Worm (Caenorhabditis elegans): ENCODE measurements around the gene sru-1.

sru-1 gene

DNA sequence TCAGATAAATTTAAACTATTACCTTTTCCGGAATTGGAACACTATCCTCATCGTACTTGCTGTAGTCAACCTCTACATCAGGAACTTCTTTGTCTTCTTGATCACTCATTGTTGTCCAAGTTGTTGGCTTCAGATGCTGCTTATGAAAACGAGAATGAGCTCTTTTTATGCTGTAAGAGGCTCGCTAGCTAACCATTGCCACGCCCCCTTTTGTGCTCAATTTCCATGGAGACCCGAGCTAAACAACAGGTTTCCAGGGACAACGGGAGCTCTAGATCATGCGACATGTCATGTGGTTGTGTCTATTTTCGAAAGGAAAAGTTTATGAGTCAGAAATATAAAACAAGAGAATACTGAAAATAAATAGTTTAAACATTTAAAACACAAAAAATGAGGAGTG lies 22.0 kb downstream of the sru-1 start, which contains the start of gene C33A12.4:
C33A12.4 (minus strand) TSS at position 131 of the 400 bp plus-strand sequence.
- TF ChIP-seq him-1 (tag; optimal IDR thresholded peaks at IDR 0.05) (no peak), dao-5 (tag; optimal IDR thresholded peaks at IDR 0.05) (no peak), W03F9.2 (tag; optimal IDR thresholded peaks at IDR 0.05) (no peak)

DNA sequence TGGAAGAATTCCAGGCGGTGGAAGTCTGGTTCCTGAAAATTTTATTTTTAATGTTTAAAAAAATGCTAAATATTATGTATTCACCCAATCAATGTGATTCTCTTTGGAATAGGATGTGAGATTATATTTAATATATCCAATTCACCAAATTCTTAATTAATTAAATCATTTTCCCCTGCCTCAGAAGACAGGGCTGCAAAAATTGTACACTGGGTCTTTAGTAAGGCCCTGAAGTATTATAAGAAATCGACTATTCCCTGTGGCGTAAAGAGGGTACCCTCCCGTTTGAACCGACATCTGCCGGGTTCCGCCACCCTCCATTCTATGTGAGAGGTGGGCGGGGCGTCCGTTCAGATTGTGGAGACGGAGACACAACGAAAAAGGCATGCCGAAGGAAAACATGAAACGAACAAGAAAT lies 22.8 kb downstream of the sru-1 start:
- TF ChIP-seq him-1 (tag; optimal IDR thresholded peaks at IDR 0.05), result peak; percentile 57
- peak; percentile 67 for TF ChIP-seq W03F9.2 (tag; optimal IDR thresholded peaks at IDR 0.05)
- TF ChIP-seq dao-5 (tag; optimal IDR thresholded peaks at IDR 0.05), result no peak

DNA sequence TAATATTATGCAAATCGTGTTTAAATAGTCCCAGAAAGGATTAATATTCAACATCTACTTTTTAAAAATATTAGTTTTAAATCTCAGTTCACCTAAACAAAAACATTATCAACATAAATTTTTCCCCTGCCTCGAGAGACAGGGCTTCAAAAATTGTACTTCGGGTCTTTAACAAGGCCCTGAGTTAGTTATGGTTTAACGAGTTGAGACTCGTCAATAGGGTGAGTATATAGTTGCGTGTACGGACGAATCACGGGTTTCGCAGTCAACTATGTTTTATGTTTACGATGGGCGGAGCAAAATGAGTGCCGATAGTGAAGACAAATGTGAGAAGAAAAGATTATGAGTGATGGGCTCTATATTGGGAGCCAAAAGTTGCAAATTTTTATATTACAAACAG lies 23.2 kb downstream of the sru-1 start:
- no peak for TF ChIP-seq him-1 (tag; optimal IDR thresholded peaks at IDR 0.05)
- TF ChIP-seq W03F9.2 (tag; optimal IDR thresholded peaks at IDR 0.05), result no peak
- TF ChIP-seq dao-5 (tag; optimal IDR thresholded peaks at IDR 0.05), result no peak

DNA sequence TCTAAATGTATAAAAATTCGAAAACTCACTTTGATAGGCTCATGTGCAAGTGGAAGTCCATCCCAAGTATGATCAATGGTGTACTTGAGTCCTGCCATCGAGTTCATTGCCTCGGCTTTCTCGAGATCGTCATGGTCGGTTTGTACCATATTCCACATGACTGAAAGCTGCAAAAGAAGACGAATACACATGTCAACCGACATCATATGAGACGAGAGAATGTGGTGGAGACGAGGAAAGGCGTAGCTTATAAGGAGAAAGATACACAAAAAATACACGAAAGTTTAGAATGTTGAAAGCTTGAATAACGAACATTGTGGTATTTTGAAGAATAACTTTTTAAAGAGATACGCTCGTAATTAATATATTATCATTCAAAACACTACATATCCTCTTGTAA lies 24.4 kb downstream of the sru-1 start, which contains the start of gene C33A12.3:
C33A12.3 (minus strand) TSS at position 167 of the 400 bp plus-strand sequence.
- no peak for TF ChIP-seq him-1 (tag; optimal IDR thresholded peaks at IDR 0.05)
- no peak for TF ChIP-seq dao-5 (tag; optimal IDR thresholded peaks at IDR 0.05)
- TF ChIP-seq W03F9.2 (tag; optimal IDR thresholded peaks at IDR 0.05), result no peak

DNA sequence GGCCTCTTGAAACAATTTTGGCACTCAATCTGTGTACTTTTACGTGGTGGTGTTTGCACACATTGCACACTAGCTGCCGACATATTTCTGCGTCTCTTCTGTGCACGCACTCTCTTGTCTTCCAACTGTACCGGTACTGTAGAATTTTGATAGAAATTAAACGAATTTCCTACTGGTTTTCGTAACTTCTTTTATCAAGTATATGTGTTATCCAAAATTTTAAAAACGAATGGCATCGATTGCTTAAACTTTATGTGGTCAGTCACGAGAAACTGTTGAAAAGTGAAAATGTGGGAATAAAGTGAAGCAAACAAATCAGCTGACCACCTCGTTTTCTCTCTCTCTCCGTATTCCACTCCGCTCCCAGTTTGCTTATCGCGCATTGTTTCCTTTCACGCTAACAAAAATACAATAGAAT lies 25.0 kb downstream of the sru-1 start:
- peak; percentile 28 for TF ChIP-seq W03F9.2 (tag; optimal IDR thresholded peaks at IDR 0.05)
- no peak for TF ChIP-seq him-1 (tag; optimal IDR thresholded peaks at IDR 0.05)
- TF ChIP-seq dao-5 (tag; optimal IDR thresholded peaks at IDR 0.05), result no peak

DNA sequence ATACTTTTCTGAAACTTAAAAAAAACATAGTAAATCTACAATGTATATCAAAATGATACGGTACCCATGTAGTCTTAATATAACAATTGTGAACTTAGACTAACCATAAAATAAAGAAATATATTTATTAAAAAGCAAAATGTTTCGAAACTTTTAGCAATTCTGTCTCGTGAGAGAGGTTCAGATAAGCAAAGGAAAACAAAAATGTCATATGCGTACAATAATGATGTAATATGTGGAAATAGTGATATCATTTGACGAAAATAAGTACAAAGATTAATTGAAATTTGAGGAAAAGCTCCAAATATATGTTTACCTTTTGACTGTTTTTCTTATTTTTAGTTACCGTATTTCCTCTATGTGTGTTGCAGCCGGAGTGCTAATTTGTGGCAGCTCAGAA lies 25.7 kb downstream of the sru-1 start:
- TF ChIP-seq him-1 (tag; optimal IDR thresholded peaks at IDR 0.05) (no peak), dao-5 (tag; optimal IDR thresholded peaks at IDR 0.05) (no peak)

DNA sequence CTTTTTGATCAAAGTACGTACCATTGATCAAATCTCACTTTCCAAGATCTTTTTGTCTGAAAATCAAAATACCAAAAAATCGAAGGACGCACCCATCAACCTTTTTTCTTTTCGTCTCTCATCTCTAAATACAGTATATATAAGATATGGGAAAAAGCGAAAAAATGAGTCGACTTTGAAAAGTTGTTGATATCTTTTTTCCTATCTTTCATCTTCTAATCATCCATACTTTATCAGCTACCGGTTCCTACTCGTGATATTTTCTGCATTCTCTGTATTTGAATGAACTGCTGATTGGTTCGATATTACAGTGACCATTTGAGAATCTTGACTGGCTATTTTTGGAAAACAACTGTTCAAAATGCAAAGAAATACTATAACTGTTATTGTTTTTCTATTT lies 28.4 kb downstream of the sru-1 start, which contains the start of gene C33A12.19:
C33A12.19 (plus strand) TSS at position 169 of the 400 bp plus-strand sequence.
- TF ChIP-seq dao-5 (tag; optimal IDR thresholded peaks at IDR 0.05) (no peak), W03F9.2 (tag; optimal IDR thresholded peaks at IDR 0.05) (no peak), him-1 (tag; optimal IDR thresholded peaks at IDR 0.05) (no peak)

DNA sequence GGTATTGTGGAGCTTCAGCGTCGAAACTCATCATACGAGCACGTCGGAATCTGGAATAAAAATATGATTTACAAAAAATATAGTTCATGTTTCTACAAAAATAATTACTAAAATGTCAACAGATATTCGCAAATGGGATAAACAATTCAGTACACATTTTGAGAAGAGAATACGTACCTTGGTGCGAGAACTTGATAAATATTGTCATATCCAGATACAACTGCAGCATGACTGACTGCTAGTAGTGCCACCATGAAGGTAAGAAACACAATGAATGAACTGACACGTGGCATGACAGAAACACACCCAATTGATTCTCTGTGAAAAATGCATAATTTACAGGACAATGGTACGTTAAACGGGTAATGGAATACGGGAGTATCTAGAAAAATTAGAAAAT lies 30.2 kb downstream of the sru-1 start, which contains the start of gene nlp-35:
nlp-35 (minus strand) TSS at position 319 of the 400 bp plus-strand sequence.
- TF ChIP-seq him-1 (tag; optimal IDR thresholded peaks at IDR 0.05) (no peak), W03F9.2 (tag; optimal IDR thresholded peaks at IDR 0.05) (no peak), dao-5 (tag; optimal IDR thresholded peaks at IDR 0.05) (no peak)

DNA sequence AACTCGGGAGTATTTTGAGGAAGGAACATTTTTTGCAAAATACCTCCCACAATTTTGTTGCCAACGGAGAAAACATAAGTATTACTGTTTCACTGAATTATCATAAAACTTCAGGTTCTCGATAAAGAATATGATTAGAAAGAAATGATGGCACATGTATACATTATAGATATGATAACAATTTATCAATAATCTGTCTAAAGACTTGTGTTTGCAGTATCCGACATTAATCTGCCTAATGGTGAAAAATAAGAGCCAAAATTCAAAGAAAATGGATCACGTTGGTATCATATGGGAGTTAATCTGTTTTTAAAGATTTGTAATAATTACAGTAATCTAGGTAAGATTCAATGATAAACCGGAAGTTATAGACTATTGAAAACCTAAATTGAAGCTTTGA lies 32.2 kb downstream of the sru-1 start:
- no peak for TF ChIP-seq him-1 (tag; optimal IDR thresholded peaks at IDR 0.05)
- TF ChIP-seq dao-5 (tag; optimal IDR thresholded peaks at IDR 0.05), result no peak
- TF ChIP-seq W03F9.2 (tag; optimal IDR thresholded peaks at IDR 0.05), result no peak

DNA sequence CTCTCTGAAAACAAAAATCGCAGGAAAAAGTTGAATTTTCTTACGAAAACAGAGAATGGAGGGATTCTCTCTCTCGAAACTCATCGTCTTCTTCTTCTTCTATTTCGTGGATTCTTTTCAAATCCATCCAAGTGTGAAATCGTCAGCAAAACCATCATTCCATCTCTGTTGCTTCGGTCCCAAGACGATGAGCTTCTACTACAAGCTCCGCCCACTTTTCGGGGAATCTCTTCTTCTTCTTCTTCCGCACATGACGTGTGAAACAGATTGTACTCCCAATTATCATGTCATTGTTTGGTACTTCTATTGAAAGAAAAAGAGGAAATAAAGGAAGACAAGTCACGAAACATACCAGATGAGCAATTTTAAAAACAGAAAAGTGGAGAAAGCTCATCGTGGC lies 34.7 kb downstream of the sru-1 start:
- no peak for TF ChIP-seq dao-5 (tag; optimal IDR thresholded peaks at IDR 0.05)
- no peak for TF ChIP-seq him-1 (tag; optimal IDR thresholded peaks at IDR 0.05)
- TF ChIP-seq W03F9.2 (tag; optimal IDR thresholded peaks at IDR 0.05), result no peak

DNA sequence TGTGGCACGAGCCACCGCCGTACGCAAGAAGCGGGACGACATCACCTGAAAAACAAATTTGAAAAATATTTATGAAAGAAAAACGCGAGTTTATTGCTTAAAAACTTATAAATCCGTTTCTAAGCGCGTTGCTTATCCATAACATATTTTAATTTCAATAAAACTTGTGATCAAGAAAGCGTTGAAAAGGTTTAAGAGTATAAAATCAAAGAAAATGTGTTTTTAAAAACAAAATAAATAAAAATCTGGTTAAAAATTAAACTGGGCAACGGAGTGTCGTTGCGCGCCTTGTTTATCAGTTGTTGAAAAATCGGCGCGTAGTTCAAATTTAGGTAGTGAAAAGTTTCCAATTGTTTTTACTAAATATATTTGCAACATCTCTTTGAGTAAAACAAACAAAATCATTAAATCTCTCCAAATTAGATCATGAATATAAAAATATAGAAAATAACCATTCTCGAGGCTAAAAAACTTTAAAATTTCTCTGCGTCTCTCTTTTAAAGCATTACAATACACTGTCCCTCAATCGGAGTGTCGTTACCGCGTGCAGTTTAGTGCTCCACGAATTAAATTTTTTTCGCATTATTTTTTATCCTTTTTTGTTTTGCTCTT lies 36.5 kb downstream of the sru-1 start, which contains the start of gene ndua-5:
ndua-5 (minus strand) TSS at position 51 of the 612 bp plus-strand sequence.
- TF ChIP-seq W03F9.2 (tag; optimal IDR thresholded peaks at IDR 0.05), result no peak
- TF ChIP-seq dao-5 (tag; optimal IDR thresholded peaks at IDR 0.05), result no peak
- TF ChIP-seq him-1 (tag; optimal IDR thresholded peaks at IDR 0.05), result no peak

DNA sequence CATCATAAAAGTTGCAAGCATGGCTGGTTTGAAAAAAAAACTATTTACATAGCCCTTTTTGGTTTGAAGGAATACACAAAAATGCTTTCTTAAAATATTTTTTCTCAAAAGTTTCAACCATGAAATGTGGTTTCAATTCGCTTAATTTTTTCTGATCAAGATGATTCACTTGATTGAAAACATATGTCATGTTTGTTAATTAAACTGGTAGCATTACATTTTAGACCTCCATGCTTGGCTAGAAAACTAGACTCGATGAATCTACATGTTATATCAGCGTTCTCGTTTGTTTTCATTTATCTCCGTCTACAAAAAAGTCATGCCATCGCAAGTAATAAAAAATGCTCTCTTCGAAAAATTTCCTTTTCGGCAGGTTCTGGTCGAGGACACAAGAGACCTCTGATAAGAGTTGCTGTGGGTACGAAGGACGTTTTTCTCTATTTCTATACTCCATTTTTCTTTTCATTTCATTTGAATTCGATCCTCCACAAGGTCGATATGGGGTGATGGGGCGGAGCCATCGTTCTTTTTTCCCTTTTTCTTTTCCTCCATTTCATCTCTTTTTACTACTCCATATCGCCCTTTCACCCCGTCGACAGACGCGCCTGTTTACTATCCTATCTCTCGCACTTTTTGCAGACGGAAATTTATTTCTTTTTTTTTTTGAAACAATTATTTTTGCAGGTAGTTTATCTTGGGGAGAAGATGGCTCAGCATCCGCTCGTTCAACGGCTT lies 37.4 kb downstream of the sru-1 start, which contains the start of gene elo-1:
elo-1 (plus strand) TSS at position 685 of the 735 bp plus-strand sequence.
- TF ChIP-seq W03F9.2 (tag; optimal IDR thresholded peaks at IDR 0.05) (no peak), him-1 (tag; optimal IDR thresholded peaks at IDR 0.05) (no peak), dao-5 (tag; optimal IDR thresholded peaks at IDR 0.05) (no peak)

DNA sequence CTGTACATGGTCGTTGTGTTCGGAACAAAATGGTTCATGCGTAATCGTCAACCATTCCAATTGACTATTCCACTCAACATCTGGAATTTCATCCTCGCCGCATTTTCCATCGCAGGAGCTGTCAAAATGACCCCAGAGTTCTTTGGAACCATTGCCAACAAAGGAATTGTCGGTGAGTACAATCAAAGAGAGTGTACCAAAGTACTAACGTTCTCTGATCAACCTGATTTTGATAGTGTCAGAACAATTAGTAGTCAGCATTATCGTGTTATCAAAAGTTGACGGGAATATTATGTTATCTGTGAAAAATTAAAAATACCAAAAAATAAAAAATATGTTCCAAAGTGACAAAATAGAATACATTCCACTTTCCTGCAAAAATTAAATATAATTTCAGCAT lies 38.6 kb downstream of the sru-1 start:
- TF ChIP-seq him-1 (tag; optimal IDR thresholded peaks at IDR 0.05), result no peak
- no peak for TF ChIP-seq W03F9.2 (tag; optimal IDR thresholded peaks at IDR 0.05)
- no peak for TF ChIP-seq dao-5 (tag; optimal IDR thresholded peaks at IDR 0.05)

DNA sequence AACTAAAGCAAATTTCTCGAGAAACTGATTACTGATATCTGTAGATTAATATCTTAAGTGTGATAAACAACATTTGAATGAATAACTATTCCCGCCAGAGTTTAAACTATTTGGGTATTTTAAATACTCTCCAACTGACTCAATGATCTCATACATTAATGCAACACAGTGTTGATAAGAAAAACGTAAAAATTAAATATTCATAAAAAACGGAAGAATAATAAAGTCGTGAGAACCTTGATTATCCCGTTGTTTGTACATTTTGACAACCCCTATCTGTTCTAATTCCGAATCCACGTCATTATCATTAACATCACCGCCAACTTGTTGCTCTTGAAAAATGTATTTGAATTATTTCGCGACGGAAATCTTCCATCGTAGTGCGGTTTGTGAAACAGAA lies 41.2 kb downstream of the sru-1 start, which contains the start of gene elo-7:
elo-7 (plus strand) TSS at position 301 of the 400 bp plus-strand sequence.
- no peak for TF ChIP-seq him-1 (tag; optimal IDR thresholded peaks at IDR 0.05)
- no peak for TF ChIP-seq dao-5 (tag; optimal IDR thresholded peaks at IDR 0.05)
